Fruit fly (Drosophila melanogaster): ENCODE results near the gene REPTOR.

REPTOR gene

DNA sequence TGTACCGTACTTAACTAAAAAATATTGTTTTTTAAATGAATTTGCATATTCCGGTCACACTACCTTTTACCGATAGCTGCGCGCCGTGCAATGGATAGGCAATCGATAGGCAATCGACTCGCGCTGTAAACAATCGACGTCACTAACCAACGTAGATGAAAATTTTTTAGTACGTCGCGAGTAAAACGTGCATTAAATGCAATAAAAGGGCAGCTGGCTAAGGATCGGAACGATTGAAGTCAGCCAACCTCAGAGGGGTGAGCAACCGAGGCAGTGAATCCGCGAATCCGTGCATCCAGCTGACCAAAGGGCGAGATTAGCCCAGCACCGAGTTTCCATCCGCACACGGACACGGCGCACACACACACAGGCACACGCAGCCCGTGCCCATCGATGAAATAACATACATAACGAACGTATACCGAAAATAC, 64.5 kb downstream of the REPTOR start, which contains the start of gene Pp1alpha-96A (continued):
- peak; percentile 83 for TF ChIP-seq ewg (GFP tag; optimal IDR thresholded peaks at IDR 0.05)
- TF ChIP-seq Rfx (GFP tag; IDR thresholded peaks at IDR 0.05): peak; percentile 40; the same call in 1 of the 2 replicates
- TF ChIP-seq CG14860 (GFP tag; IDR thresholded peaks at IDR 0.05; ENCODE audit: partially characterized antibody): peak; percentile 77
- TF ChIP-seq Scr (GFP tag; IDR thresholded peaks at IDR 0.05; ENCODE audit: partially characterized antibody): peak; percentile 86
- TF ChIP-seq zfh1 (GFP tag; IDR thresholded peaks at IDR 0.05): peak; percentile 40; the same call in 1 of the 3 replicates
- TF ChIP-seq Dip3 (GFP tag; optimal IDR thresholded peaks at IDR 0.05): no peak
- no peak for TF ChIP-seq CG17802 (tag; optimal IDR thresholded peaks at IDR 0.05)
- TF ChIP-seq CG34422 (GFP tag; IDR thresholded peaks at IDR 0.05): 0 out of 3 replicates have a peak, but pooled peaks have one; percentile 41
- peak; percentile 49 for TF ChIP-seq Abd-B (GFP tag; optimal IDR thresholded peaks at IDR 0.05)
- no peak for TF ChIP-seq slp2 (GFP tag; optimal IDR thresholded peaks at IDR 0.05)
- TF ChIP-seq CG32532 (GFP tag; IDR thresholded peaks at IDR 0.05): no peak
- TF ChIP-seq Sin3A (optimal IDR thresholded peaks at IDR 0.05): peak; percentile 66
- TF ChIP-seq shn (GFP tag; optimal IDR thresholded peaks at IDR 0.05): no peak
- TF ChIP-seq Hmr (GFP tag; optimal IDR thresholded peaks at IDR 0.05): peak; percentile 33
- no peak for TF ChIP-seq sim (GFP tag; IDR thresholded peaks at IDR 0.05)
- peak; percentile 16 for TF ChIP-seq CG33213 (GFP tag; optimal IDR thresholded peaks at IDR 0.05)
- peak; percentile 88 for TF ChIP-seq unc-4 (GFP tag; IDR thresholded peaks at IDR 0.05; ENCODE audit: partially characterized antibody)
- TF ChIP-seq knrl (GFP tag; IDR thresholded peaks at IDR 0.05; ENCODE audit: partially characterized antibody): peak; percentile 87
- no peak for TF ChIP-seq CG1647 (GFP tag; optimal IDR thresholded peaks at IDR 0.05)
- TF ChIP-seq mirr (GFP tag; optimal IDR thresholded peaks at IDR 0.05): no peak
- TF ChIP-seq emc (GFP tag; optimal IDR thresholded peaks at IDR 0.05): no peak
- peak; percentile 52 for TF ChIP-seq CG12659 (GFP tag; optimal IDR thresholded peaks at IDR 0.05)
- TF ChIP-seq sug (tag; optimal IDR thresholded peaks at IDR 0.05): no peak
- TF ChIP-seq da (GFP tag; optimal IDR thresholded peaks at IDR 0.05): no peak
- peak; percentile 27 for TF ChIP-seq CG8924 (tag; optimal IDR thresholded peaks at IDR 0.05)
- peak; percentile 18 for TF ChIP-seq CG11398 (GFP tag; optimal IDR thresholded peaks at IDR 0.05)
- no peak for TF ChIP-seq ftz-f1 (GFP tag; optimal IDR thresholded peaks at IDR 0.05)
- no peak for TF ChIP-seq gsb-n (tag; optimal IDR thresholded peaks at IDR 0.05)
- TF ChIP-seq CTCF (GFP tag; optimal IDR thresholded peaks at IDR 0.05): peak; percentile 18
- peak; percentile 67 for TF ChIP-seq CG13624 (GFP tag; optimal IDR thresholded peaks at IDR 0.05)
- TF ChIP-seq klu (GFP tag; IDR thresholded peaks at IDR 0.05): no peak
- peak; percentile 59 for TF ChIP-seq CG9437 (GFP tag; optimal IDR thresholded peaks at IDR 0.05)
- TF ChIP-seq Side (GFP tag; optimal IDR thresholded peaks at IDR 0.05): no peak
- TF ChIP-seq crp (GFP tag; optimal IDR thresholded peaks at IDR 0.05): peak in 1 of 2 experiments; percentile 59
- TF ChIP-seq kah (GFP tag; optimal IDR thresholded peaks at IDR 0.05): no peak
- TF ChIP-seq Hr51 (GFP tag; optimal IDR thresholded peaks at IDR 0.05): no peak
- TF ChIP-seq CG17328 (GFP tag; IDR thresholded peaks at IDR 0.05): 0 out of 2 replicates have a peak, but pooled peaks have one; percentile 5
- TF ChIP-seq CG9876 (GFP tag; optimal IDR thresholded peaks at IDR 0.05): peak; percentile 12
- TF ChIP-seq CG17612 (GFP tag; IDR thresholded peaks at IDR 0.05): no peak
- TF ChIP-seq CoRest (tag; optimal IDR thresholded peaks at IDR 0.05): peak; percentile 16
- TF ChIP-seq gro (GFP tag; optimal IDR thresholded peaks at IDR 0.05): peak; percentile 54
- no peak for TF ChIP-seq CG7271 (tag; optimal IDR thresholded peaks at IDR 0.05)
- no peak for TF ChIP-seq CG16815 (GFP tag; optimal IDR thresholded peaks at IDR 0.05)
- TF ChIP-seq Atf6 (GFP tag; IDR thresholded peaks at IDR 0.05): no peak
- no peak for TF ChIP-seq CG2202 (tag; optimal IDR thresholded peaks at IDR 0.05)
- TF ChIP-seq CG1832 (GFP tag; optimal IDR thresholded peaks at IDR 0.05): no peak
- TF ChIP-seq ems (GFP tag; optimal IDR thresholded peaks at IDR 0.05): no peak
- no peak for TF ChIP-seq lbe (GFP tag; optimal IDR thresholded peaks at IDR 0.05)
- peak; percentile 56; the same call in 2 of the 3 replicates for TF ChIP-seq row (GFP tag; IDR thresholded peaks at IDR 0.05)
- peak; percentile 22 for TF ChIP-seq ERR (GFP tag; optimal IDR thresholded peaks at IDR 0.05)
- TF ChIP-seq nerfin-2 (GFP tag; IDR thresholded peaks at IDR 0.05; ENCODE audit: partially characterized antibody): peak; percentile 62; the same call in 1 of the 2 replicates
